Fruit fly (Drosophila melanogaster) whole organism, embryonic: Measurements from ENCODE around the gene CG7924.

ENCODE experiments used
- Awh ChIP-seq: fragments of 200-800 bp; sonication (Bioruptor generic); IDR thresholded peaks from 2 replicates; pipeline ENCODE4, ENCODE4 v1.3.6; 2022; ENCODE audit warnings: missing biosample characterization, missing genetic modification characterization
- B-H2 ChIP-seq: fragments of 200-800 bp; sonication (Bioruptor generic); optimal IDR thresholded peaks from 2 replicates; lab custom pipeline; 2018; ENCODE audit warnings: missing biosample characterization, mild to moderate bottlenecking, missing genetic modification characterization
- CG1024 ChIP-seq: fragments of 200-800 bp; sonication (Bioruptor generic); IDR thresholded peaks from 2 replicates; pipeline ENCODE4 v1.3.6; 2022; ENCODE audit warnings: missing biosample characterization, missing genetic modification characterization
- CG12236 ChIP-seq: fragments of 200-800 bp; sonication (Bioruptor generic); optimal IDR thresholded peaks from 2 replicates; lab custom pipeline; 2016; ENCODE audit warnings: missing biosample characterization, missing genetic modification characterization
- CG12744 ChIP-seq: fragments of 200-800 bp; sonication (Bioruptor generic); optimal IDR thresholded peaks from 2 replicates; lab custom pipeline; 2016; ENCODE audit warnings: missing biosample characterization, missing genetic modification characterization
- CG17385 ChIP-seq: fragments of 200-800 bp; sonication (Bioruptor generic); optimal IDR thresholded peaks from 3 replicates; lab custom pipeline; 2018; ENCODE audit warnings: missing biosample characterization, mild to moderate bottlenecking, missing genetic modification characterization
- CG2120 ChIP-seq: fragments of 200-800 bp; sonication (Bioruptor generic); optimal IDR thresholded peaks from 3 replicates; lab custom pipeline; 2016; ENCODE audit warnings: missing biosample characterization, missing genetic modification characterization
- CG30020 ChIP-seq: fragments of 200-800 bp; optimal IDR thresholded peaks from 2 replicates; lab custom pipeline; 2019; ENCODE audit warnings: missing biosample characterization, mild to moderate bottlenecking, missing genetic modification characterization, moderate library complexity
- CG4328 ChIP-seq: fragments of 200-800 bp; sonication (Bioruptor generic); optimal IDR thresholded peaks from 3 replicates; lab custom pipeline; 2017; ENCODE audit warnings: missing biosample characterization, missing genetic modification reagents, missing genetic modification characterization
- CG6791 ChIP-seq: fragments of 200-800 bp; sonication (Bioruptor generic); IDR thresholded peaks from 3 replicates; pipeline ENCODE4 v1.3.6; 2022; ENCODE audit warnings: missing biosample characterization, missing genetic modification characterization; ENCODE audit not compliant: partially characterized antibody
- CG8924 ChIP-seq: fragments of 200-800 bp; optimal IDR thresholded peaks from 3 replicates; lab custom pipeline; 2019; ENCODE audit warnings: missing biosample characterization, mild to moderate bottlenecking, missing genetic modification characterization, moderate library complexity
- CHES-1-like ChIP-seq: fragments of 200-800 bp; sonication (Bioruptor generic); optimal IDR thresholded peaks from 2 replicates; lab custom pipeline; 2016; ENCODE audit warnings: missing biosample characterization, missing genetic modification characterization
- CrebB ChIP-seq: fragments of 200-800 bp; sonication (Bioruptor generic); optimal IDR thresholded peaks from 3 replicates; lab custom pipeline; 2018; ENCODE audit warnings: missing biosample characterization, mild to moderate bottlenecking, missing genetic modification characterization
- Dip2 ChIP-seq: fragments of 200-800 bp; sonication (Bioruptor generic); IDR thresholded peaks from 2 replicates; pipeline ENCODE4 v1.3.6; 2022; ENCODE audit warnings: missing biosample characterization, missing genetic modification characterization
- Eip74EF ChIP-seq, 2 experiments: fragments of 200-800 bp in 1 of 2; fragments of >200 bp in 1 of 2; sonication (Bioruptor generic) in 1 of 2; optimal IDR thresholded peaks; 2 replicates each; lab custom pipeline; 2017 to 2019; ENCODE audit warnings: missing biosample characterization in 2 of 2, missing genetic modification characterization in 2 of 2, mild to moderate bottlenecking in 1 of 2, moderate library complexity in 1 of 2
- Elba2 ChIP-seq: fragments of 200-800 bp; sonication (Bioruptor generic); optimal IDR thresholded peaks from 3 replicates; lab custom pipeline; 2016; ENCODE audit warnings: missing biosample characterization, missing genetic modification characterization
- GATAe ChIP-seq: fragments of 200-800 bp; sonication (Bioruptor generic); conservative IDR thresholded peaks from 2 replicates; pipeline ENCODE4 v1.3.6; 2022; ENCODE audit warnings: missing biosample characterization, missing genetic modification characterization
- H15 ChIP-seq: fragments of 200-800 bp; sonication (Bioruptor generic); IDR thresholded peaks from 3 replicates; pipeline ENCODE4 v1.3.6; 2022; ENCODE audit warnings: missing biosample characterization, missing genetic modification characterization
- HmgD ChIP-seq: fragments of 200-800 bp; sonication (Bioruptor generic); optimal IDR thresholded peaks from 3 replicates; lab custom pipeline; 2016; ENCODE audit warnings: missing biosample characterization, missing genetic modification characterization
- Hsf ChIP-seq: fragments of 200-800 bp; sonication (Bioruptor generic); optimal IDR thresholded peaks from 3 replicates; lab custom pipeline; 2016; ENCODE audit warnings: missing biosample characterization, missing genetic modification characterization
- Oaz ChIP-seq: fragments of 200-800 bp; sonication (Bioruptor generic); IDR thresholded peaks from 2 replicates; pipeline ENCODE4 v1.3.6; 2022; ENCODE audit warnings: missing biosample characterization, missing genetic modification characterization
- Oli ChIP-seq: fragments of 200-800 bp; sonication (Bioruptor generic); optimal IDR thresholded peaks from 2 replicates; lab custom pipeline; 2018; ENCODE audit warnings: missing biosample characterization, mild to moderate bottlenecking, missing genetic modification characterization, moderate library complexity
- Pdp1 ChIP-seq, 2 experiments: fragments of 200-800 bp; sonication (Bioruptor generic); optimal IDR thresholded peaks; 3 replicates each; lab custom pipeline; 2016; ENCODE audit warnings: missing biosample characterization in 2 of 2, missing genetic modification characterization in 2 of 2, mild to moderate bottlenecking in 1 of 2, moderate library complexity in 1 of 2
- Side ChIP-seq: fragments of 200-800 bp; sonication (Bioruptor generic); optimal IDR thresholded peaks from 2 replicates; lab custom pipeline; 2016; ENCODE audit warnings: missing biosample characterization, missing genetic modification characterization
- abd-A ChIP-seq: fragments of 200-800 bp; sonication (Bioruptor generic); optimal IDR thresholded peaks from 3 replicates; lab custom pipeline; 2019; ENCODE audit warnings: missing biosample characterization, mild to moderate bottlenecking, missing genetic modification characterization, moderate library complexity
- aop ChIP-seq: fragments of 200-800 bp; sonication (Bioruptor generic); IDR thresholded peaks from 2 replicates; pipeline ENCODE4 v1.3.6; 2022; ENCODE audit warnings: missing biosample characterization, missing genetic modification characterization
- bbx ChIP-seq: fragments of 200-800 bp; sonication (Bioruptor generic); IDR thresholded peaks from 2 replicates; pipeline ENCODE4 v1.3.6; 2022; ENCODE audit warnings: missing biosample characterization, missing genetic modification characterization; ENCODE audit not compliant: partially characterized antibody
- cg ChIP-seq: fragments of 200-800 bp; sonication (Bioruptor generic); optimal IDR thresholded peaks from 3 replicates; lab custom pipeline; 2019; ENCODE audit warnings: missing biosample characterization, mild to moderate bottlenecking, missing genetic modification characterization, moderate library complexity
- crol ChIP-seq: fragments of 200-800 bp; sonication (Bioruptor generic); IDR thresholded peaks from 2 replicates; pipeline ENCODE4 v1.3.6; 2022; ENCODE audit warnings: missing biosample characterization, missing genetic modification characterization
- cwo ChIP-seq: fragments of 200-800 bp; sonication (Bioruptor generic); optimal IDR thresholded peaks from 3 replicates; lab custom pipeline; 2017; ENCODE audit warnings: missing biosample characterization, missing genetic modification characterization, mild to moderate bottlenecking, moderate library complexity, missing genetic modification reagents
- dan ChIP-seq: fragments of 200-800 bp; sonication (Bioruptor generic); IDR thresholded peaks from 2 replicates; pipeline ENCODE4 v1.3.6; 2022; ENCODE audit warnings: missing biosample characterization, missing genetic modification characterization
- dimm ChIP-seq: fragments of 200-800 bp; sonication (Bioruptor generic); IDR thresholded peaks from 2 replicates; pipeline ENCODE4 v1.3.6; 2022; ENCODE audit warnings: missing biosample characterization, missing genetic modification characterization
- fu2 ChIP-seq: fragments of 200-800 bp; sonication (Bioruptor generic); optimal IDR thresholded peaks from 2 replicates; lab custom pipeline; 2016; ENCODE audit warnings: missing biosample characterization, missing genetic modification characterization
- grn ChIP-seq: fragments of 200-800 bp; sonication (Bioruptor generic); optimal IDR thresholded peaks from 3 replicates; lab custom pipeline; 2017; ENCODE audit warnings: missing biosample characterization, missing genetic modification characterization
- gsb ChIP-seq: fragments of 200-800 bp; sonication (Bioruptor generic); IDR thresholded peaks from 2 replicates; pipeline ENCODE4 v1.3.6; 2022; ENCODE audit warnings: missing biosample characterization, missing genetic modification characterization
- hkb ChIP-seq, 2 experiments: fragments of 200-800 bp in 1 of 2; fragments of >200 bp in 1 of 2; sonication (Bioruptor generic) in 1 of 2; IDR thresholded peaks in 1 of 2; optimal IDR thresholded peaks in 1 of 2; 2 replicates each; pipeline versions ENCODE4 v1.3.6 to Lab custom; 2017 to 2022; ENCODE audit warnings: missing biosample characterization in 1 of 2, missing genetic modification characterization in 1 of 2
- hth ChIP-seq: fragments of >200 bp; optimal IDR thresholded peaks from 2 replicates; lab custom pipeline; 2017; ENCODE audit warnings: inconsistent platforms
- ind ChIP-seq: fragments of 200-800 bp; sonication (Bioruptor generic); optimal IDR thresholded peaks from 3 replicates; lab custom pipeline; 2016; ENCODE audit warnings: missing biosample characterization, missing genetic modification characterization
- knrl ChIP-seq: fragments of 200-800 bp; sonication (Bioruptor generic); IDR thresholded peaks from 3 replicates; pipeline ENCODE4 v1.3.6; 2022; ENCODE audit warnings: missing biosample characterization, missing genetic modification characterization; ENCODE audit not compliant: partially characterized antibody
- nerfin-1 ChIP-seq: fragments of 200-800 bp; sonication (Bioruptor generic); optimal IDR thresholded peaks from 3 replicates; lab custom pipeline; 2019; ENCODE audit warnings: missing biosample characterization, mild to moderate bottlenecking, missing genetic modification characterization, moderate library complexity
- nom ChIP-seq: fragments of 200-800 bp; sonication (Bioruptor generic); optimal IDR thresholded peaks from 2 replicates; lab custom pipeline; 2017; ENCODE audit warnings: missing biosample characterization, missing genetic modification characterization, mild to moderate bottlenecking, moderate library complexity, missing genetic modification reagents
- otp ChIP-seq: fragments of 200-800 bp; sonication (Bioruptor generic); IDR thresholded peaks from 3 replicates; pipeline ENCODE4, ENCODE4 v1.3.6; 2022; ENCODE audit warnings: missing biosample characterization, missing genetic modification characterization
- p53 ChIP-seq: fragments of 200-800 bp; sonication (Bioruptor generic); optimal IDR thresholded peaks from 2 replicates; lab custom pipeline; 2016; ENCODE audit warnings: missing biosample characterization, missing genetic modification characterization
- sd ChIP-seq: fragments of 200-800 bp; sonication (Bioruptor generic); optimal IDR thresholded peaks from 3 replicates; lab custom pipeline; 2018; ENCODE audit warnings: missing biosample characterization, mild to moderate bottlenecking, missing genetic modification characterization, moderate library complexity
- slbo ChIP-seq: fragments of 200-800 bp; sonication (Bioruptor generic); IDR thresholded peaks from 2 replicates; pipeline ENCODE4 v1.3.6; 2022; ENCODE audit warnings: missing biosample characterization, missing genetic modification characterization
- slou ChIP-seq: fragments of 200-800 bp; sonication (Bioruptor generic); optimal IDR thresholded peaks from 3 replicates; lab custom pipeline; 2016; ENCODE audit warnings: missing biosample characterization, missing genetic modification characterization
- sqz ChIP-seq: fragments of 200-800 bp; sonication (Bioruptor generic); optimal IDR thresholded peaks from 3 replicates; lab custom pipeline; 2018; ENCODE audit warnings: missing biosample characterization, mild to moderate bottlenecking, missing genetic modification characterization
- tll ChIP-seq, 2 experiments: fragments of 200-800 bp in 1 of 2; fragments of >200 bp in 1 of 2; sonication (Bioruptor generic) in 1 of 2; optimal IDR thresholded peaks; 2 replicates each; lab custom pipeline; 2017 to 2019; ENCODE audit warnings: missing biosample characterization in 2 of 2, missing genetic modification characterization in 2 of 2, mild to moderate bottlenecking in 1 of 2, moderate library complexity in 1 of 2
- unpg ChIP-seq: fragments of 200-800 bp; sonication (Bioruptor generic); optimal IDR thresholded peaks from 3 replicates; lab custom pipeline; 2018; ENCODE audit warnings: missing biosample characterization, mild to moderate bottlenecking, missing genetic modification characterization, moderate library complexity
- wor ChIP-seq: fragments of 200-800 bp; sonication (Bioruptor generic); IDR thresholded peaks from 2 replicates; pipeline ENCODE4 v1.3.6; 2022; ENCODE audit warnings: missing biosample characterization, missing genetic modification characterization

The CG7924 gene

dm6 chr3L:14276129-14276528 lies 42.9 kb downstream of the CG7924 start (continued):
- TF ChIP-seq wor (GFP tag; lab: Robert Waterston, UW): no peak
- TF ChIP-seq unpg: no peak
- no peak for TF ChIP-seq Eip74EF (GFP tag; optimal IDR thresholded peaks at IDR 0.05; lab: Kevin White, UChicago)
- no peak for TF ChIP-seq GATAe (GFP tag; lab: Robert Waterston, UW)
- TF ChIP-seq aop (GFP tag; lab: Robert Waterston, UW): no peak

- TF ChIP-seq Dip2 (no peak), slbo (no peak), knrl (GFP tag; lab: Robert Waterston, UW) (no peak), CG30020 (tag; lab: Kevin White, UChicago) (no peak), CrebB (tag; lab: Kevin White, UChicago) (no peak), CG12744 (GFP tag; lab: Kevin White, UChicago) (no peak), Oaz (GFP tag; lab: Robert Waterston, UW) (no peak), Pdp1 (GFP tag; optimal IDR thresholded peaks at IDR 0.05; lab: Kevin White, UChicago) (peak in 1 of 2 experiments; percentile 24), crol (GFP tag; lab: Robert Waterston, UW) (peak; percentile 41; the same call in 1 of the 2 replicates), cwo (no peak), CG6791 (GFP tag; lab: Robert Waterston, UW) (no peak), HmgD (GFP tag; lab: Kevin White, UChicago) (no peak), gsb (GFP tag; lab: Robert Waterston, UW) (no peak), Oli (tag; lab: Kevin White, UChicago) (no peak), Awh (GFP tag; lab: Robert Waterston, UW) (0 out of 2 replicates have a peak, but pooled peaks have one; percentile 69), otp (GFP tag; lab: Robert Waterston, UW) (no peak), nerfin-1 (tag; lab: Kevin White, UChicago) (no peak), CHES-1-like (no peak), slou (GFP tag; lab: Kevin White, UChicago) (no peak), dan (GFP tag; lab: Robert Waterston, UW) (no peak), Side (GFP tag; lab: Kevin White, UChicago) (no peak), bbx (GFP tag; lab: Robert Waterston, UW) (no peak), CG8924 (tag; lab: Kevin White, UChicago) (no peak), dimm (GFP tag; lab: Robert Waterston, UW) (no peak), CG1024 (no peak), Hsf (GFP tag; lab: Kevin White, UChicago) (no peak), ind (GFP tag; lab: Kevin White, UChicago) (no peak), sqz (no peak), fu2 (no peak), cg (peak; percentile 5), tll (GFP tag; optimal IDR thresholded peaks at IDR 0.05; lab: Kevin White, UChicago) (no peak), B-H2 (GFP tag; lab: Kevin White, UChicago) (no peak), nom (GFP tag; lab: Kevin White, UChicago) (no peak), Elba2 (no peak), CG2120 (GFP tag; lab: Kevin White, UChicago) (no peak), CG4328 (GFP tag; lab: Kevin White, UChicago) (no peak), H15 (GFP tag; lab: Robert Waterston, UW) (no peak), hkb (optimal IDR thresholded peaks at IDR 0.05; lab: Kevin White, UChicago) (no peak), hkb (GFP tag; IDR thresholded peaks at IDR 0.05; lab: Robert Waterston, UW) (no peak), hth (lab: Kevin White, UChicago) (no peak), p53 (GFP tag; lab: Kevin White, UChicago) (no peak), grn (GFP tag; lab: Kevin White, UChicago) (peak; percentile 55), CG17385 (GFP tag; lab: Kevin White, UChicago) (no peak), sd (tag; lab: Kevin White, UChicago) (peak; percentile 0), abd-A (tag; lab: Kevin White, UChicago) (peak; percentile 4), CG12236 (GFP tag; lab: Kevin White, UChicago) (no peak)
Observed at dm6 chr3L:14282139-14282538, 48.9 kb downstream of the CG7924 start.
